Fruit fly (Drosophila melanogaster): ENCODE results near the gene CG10214.

- TF ChIP-seq psq (optimal IDR thresholded peaks at IDR 0.05) (no peak), usp (GFP tag; optimal IDR thresholded peaks at IDR 0.05) (no peak), CG8478 (optimal IDR thresholded peaks at IDR 0.05) (no peak), pan (optimal IDR thresholded peaks at IDR 0.05) (no peak), Dll (optimal IDR thresholded peaks at IDR 0.05) (no peak), EcR (GFP tag; optimal IDR thresholded peaks at IDR 0.05) (no peak)
These were observed 6.5 kb upstream of the CG10214 start, which contains the start of gene CG10208 for dm6 chr3R:23773610-23774364.

All from whole organism.